Fruit fly (Drosophila melanogaster) whole organism, pupa: Measurements from ENCODE around the gene CG13023.

Experiments used
- CG12605 ChIP-seq: fragments of 200-800 bp; sonication (Bioruptor generic); IDR thresholded peaks from 2 replicates; pipeline ENCODE4 v1.3.6; 2022; ENCODE audit warnings: missing biosample characterization, missing genetic modification characterization
- EcR ChIP-seq: fragments of 200-800 bp; sonication (Bioruptor generic); optimal IDR thresholded peaks from 3 replicates; lab custom pipeline; 2019; ENCODE audit warnings: missing biosample characterization, missing genetic modification characterization, mild to moderate bottlenecking, moderate library complexity, missing genetic modification reagents

DNA sequence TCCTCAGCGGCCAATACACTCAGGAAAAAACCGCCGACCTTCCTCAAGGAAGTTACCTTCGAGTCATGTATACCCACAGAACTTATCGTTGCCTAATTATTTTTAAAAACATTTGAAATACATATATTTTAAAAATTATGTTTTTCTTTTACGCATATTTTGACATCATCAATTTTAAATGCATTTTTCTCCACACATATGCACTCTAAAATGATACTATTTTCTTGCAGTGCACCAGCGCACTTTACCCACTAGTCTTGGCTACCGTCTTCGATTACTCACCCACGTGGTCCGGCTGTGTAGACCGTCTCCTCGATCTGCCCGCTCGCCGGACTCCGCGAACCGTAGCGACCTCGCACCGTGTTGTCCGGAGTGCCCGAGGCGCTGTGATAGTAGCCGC lies 14.1 kb upstream of the CG13023 start:
- TF ChIP-seq EcR (GFP tag; lab: Kevin White, UChicago), result no peak
- no peak for TF ChIP-seq CG12605 (GFP tag; lab: Robert Waterston, UW)
